Worm (Caenorhabditis elegans) whole organism, L1 larva: ENCODE measurements around the gene C06E2.1.
A peak's percentile ranks its signal among the peaks of the same experiment; 100 is the strongest.

Experiments
- C16A3.4 ChIP-seq: fragments of 150-350 bp; optimal IDR thresholded peaks from 2 replicates; lab custom pipeline; 2014; ENCODE audit warnings: missing biosample characterization, missing genetic modification characterization
- Y116A8C.19 ChIP-seq: sonication (generic microtip); optimal IDR thresholded peaks from 2 replicates; lab custom pipeline; 2016; ENCODE audit warnings: missing compliant biosample characterization, missing genetic modification characterization, borderline replicate concordance
- alr-1 ChIP-seq: fragments of 200-800 bp; sonication (Bioruptor generic); optimal IDR thresholded peaks from 2 replicates; lab custom pipeline; 2018; ENCODE audit warnings: borderline replicate concordance, mild to moderate bottlenecking, missing genetic modification characterization, missing compliant biosample characterization
- blmp-1 ChIP-seq: fragments of 150-350 bp; optimal IDR thresholded peaks from 2 replicates; lab custom pipeline; 2014; ENCODE audit warnings: missing biosample characterization, missing genetic modification characterization
- ceh-82 ChIP-seq, 3 experiments: fragments of 150-350 bp in 1 of 3; sonication (generic microtip) in 2 of 3; optimal IDR thresholded peaks; 2 replicates each; lab custom pipeline; 2014 to 2017; ENCODE audit warnings: missing biosample characterization in 3 of 3, missing genetic modification characterization in 3 of 3
- ceh-88 ChIP-seq: fragments of 200-800 bp; sonication (Bioruptor generic); IDR thresholded peaks from 2 replicates; pipeline ENCODE4 v1.3.6; 2022; ENCODE audit warnings: missing genetic modification characterization, missing compliant biosample characterization
- ces-1 ChIP-seq: fragments of 150-350 bp; optimal IDR thresholded peaks from 2 replicates; lab custom pipeline; 2014; ENCODE audit warnings: missing biosample characterization, missing genetic modification reagents, missing genetic modification characterization
- efl-1 ChIP-seq, 4 experiments: fragments of 150-350 bp; optimal IDR thresholded peaks in 3 of 4; peaks in 1 of 4; 1 replicate in 1 of 4; 2 replicates in 3 of 4; lab custom pipeline; 2014; ENCODE audit warnings: missing biosample characterization in 2 of 4, missing genetic modification characterization in 2 of 4, missing genetic modification reagents in 2 of 4
- efl-3 ChIP-seq: fragments of 200-800 bp; sonication (Bioruptor generic); optimal IDR thresholded peaks from 2 replicates; lab custom pipeline; 2018; ENCODE audit warnings: mild to moderate bottlenecking, missing genetic modification characterization, missing compliant biosample characterization
- ets-5 ChIP-seq: fragments of 200-800 bp; sonication (Bioruptor generic); IDR thresholded peaks from 2 replicates; pipeline ENCODE4 v1.3.6; 2022; ENCODE audit warnings: missing genetic modification characterization, missing compliant biosample characterization
- fkh-4 ChIP-seq: sonication (generic microtip); optimal IDR thresholded peaks from 2 replicates; lab custom pipeline; 2016; ENCODE audit warnings: missing compliant biosample characterization, missing genetic modification characterization, borderline replicate concordance
- grh-1 ChIP-seq: fragments of 200-800 bp; sonication (Bioruptor generic); IDR thresholded peaks from 2 replicates; pipeline ENCODE4 v1.3.6; 2022; ENCODE audit warnings: missing genetic modification reagents, missing genetic modification characterization, missing compliant biosample characterization
- hpl-2 ChIP-seq: fragments of 150-350 bp; optimal IDR thresholded peaks from 2 replicates; lab custom pipeline; 2014; ENCODE audit warnings: missing biosample characterization, missing genetic modification reagents, missing genetic modification characterization
- lin-13 ChIP-seq: fragments of 150-350 bp; optimal IDR thresholded peaks from 2 replicates; lab custom pipeline; 2014; ENCODE audit warnings: missing biosample characterization, missing genetic modification reagents, missing genetic modification characterization
- lin-14 ChIP-seq: fragments of 200-800 bp; sonication (Bioruptor generic); optimal IDR thresholded peaks from 2 replicates; lab custom pipeline; 2018; ENCODE audit warnings: mild to moderate bottlenecking, missing genetic modification characterization, moderate library complexity, missing compliant biosample characterization
- lin-35 ChIP-seq, 2 experiments: fragments of 150-350 bp; optimal IDR thresholded peaks; 2 replicates each; lab custom pipeline; 2014; ENCODE audit warnings: missing biosample characterization in 2 of 2, missing genetic modification characterization in 2 of 2, missing genetic modification reagents in 2 of 2
- lin-39 ChIP-seq: fragments of 150-350 bp; optimal IDR thresholded peaks from 2 replicates; lab custom pipeline; 2014; ENCODE audit warnings: missing biosample characterization, missing genetic modification reagents, missing genetic modification characterization
- lsy-2 ChIP-seq, 2 experiments: fragments of 150-350 bp; optimal IDR thresholded peaks; 2 replicates each; lab custom pipeline; 2014; ENCODE audit warnings: missing biosample characterization in 2 of 2, missing genetic modification characterization in 2 of 2
- mdl-1 ChIP-seq, 2 experiments: fragments of 150-350 bp; optimal IDR thresholded peaks; 2 replicates each; lab custom pipeline; 2014 to 2017; ENCODE audit warnings: missing biosample characterization in 2 of 2, missing genetic modification characterization in 2 of 2, inconsistent platforms in 1 of 2
- mef-2 ChIP-seq: fragments of 150-350 bp; optimal IDR thresholded peaks from 2 replicates; lab custom pipeline; 2014; ENCODE audit warnings: missing biosample characterization, missing genetic modification characterization
- mep-1 ChIP-seq: fragments of 150-350 bp; optimal IDR thresholded peaks from 2 replicates; lab custom pipeline; 2014; ENCODE audit warnings: missing biosample characterization, missing genetic modification characterization
- nhr-11 ChIP-seq: fragments of 150-350 bp; optimal IDR thresholded peaks from 2 replicates; lab custom pipeline; 2014; ENCODE audit warnings: missing biosample characterization, missing genetic modification characterization
- nhr-20 ChIP-seq: sonication (generic microtip); optimal IDR thresholded peaks from 2 replicates; lab custom pipeline; 2016; ENCODE audit warnings: mild to moderate bottlenecking, missing genetic modification characterization, missing compliant biosample characterization
- nhr-237 ChIP-seq: fragments of 150-350 bp; optimal IDR thresholded peaks from 2 replicates; lab custom pipeline; 2014; ENCODE audit warnings: missing biosample characterization, missing genetic modification characterization
- nhr-28 ChIP-seq: fragments of 150-350 bp; optimal IDR thresholded peaks from 2 replicates; lab custom pipeline; 2014; ENCODE audit warnings: missing biosample characterization, missing genetic modification characterization
- nhr-47 ChIP-seq: sonication (generic microtip); optimal IDR thresholded peaks from 2 replicates; lab custom pipeline; 2016; ENCODE audit warnings: mild to moderate bottlenecking, missing genetic modification characterization, moderate library complexity, missing compliant biosample characterization
- nhr-76 ChIP-seq: sonication (generic microtip); optimal IDR thresholded peaks from 2 replicates; lab custom pipeline; 2017; ENCODE audit warnings: missing biosample characterization, missing genetic modification characterization
- nhr-77 ChIP-seq: fragments of 150-350 bp; optimal IDR thresholded peaks from 2 replicates; lab custom pipeline; 2014; ENCODE audit warnings: missing biosample characterization, missing genetic modification characterization
- nhr-85 ChIP-seq: sonication (generic microtip); peaks from one replicate; lab custom pipeline; 2016; ENCODE audit warnings: missing genetic modification characterization, inconsistent platforms, missing compliant biosample characterization
- nhr-90 ChIP-seq: sonication (generic microtip); optimal IDR thresholded peaks from 2 replicates; lab custom pipeline; 2016; ENCODE audit warnings: mild to moderate bottlenecking, missing genetic modification characterization, missing compliant biosample characterization; ENCODE audit not compliant: poor library complexity
- skn-1 ChIP-seq: fragments of 150-350 bp; optimal IDR thresholded peaks from 2 replicates; lab custom pipeline; 2014; ENCODE audit warnings: missing biosample characterization, missing genetic modification characterization
- snu-23 ChIP-seq: sonication (generic microtip); optimal IDR thresholded peaks from 2 replicates; lab custom pipeline; 2016; ENCODE audit warnings: missing genetic modification characterization, missing compliant biosample characterization
- sox-4 ChIP-seq: sonication (generic microtip); optimal IDR thresholded peaks from 2 replicates; lab custom pipeline; 2016; ENCODE audit warnings: missing genetic modification characterization, missing compliant biosample characterization
- sptf-1 ChIP-seq: fragments of 150-350 bp; optimal IDR thresholded peaks from 2 replicates; lab custom pipeline; 2014; ENCODE audit warnings: missing biosample characterization, missing genetic modification characterization
- tbx-2 ChIP-seq: sonication (generic microtip); optimal IDR thresholded peaks from 2 replicates; lab custom pipeline; 2016; ENCODE audit warnings: missing genetic modification characterization, missing compliant biosample characterization
- unc-30 ChIP-seq: sonication (generic microtip); optimal IDR thresholded peaks from 2 replicates; lab custom pipeline; 2017; ENCODE audit warnings: missing biosample characterization, missing genetic modification characterization
- unc-62 ChIP-seq: fragments of 150-350 bp; optimal IDR thresholded peaks from 2 replicates; lab custom pipeline; 2014; ENCODE audit warnings: missing biosample characterization, missing genetic modification reagents, missing genetic modification characterization
- unc-86 ChIP-seq: sonication (generic microtip); optimal IDR thresholded peaks from 2 replicates; lab custom pipeline; 2016; ENCODE audit warnings: missing genetic modification characterization, missing compliant biosample characterization
- ztf-11 ChIP-seq, 2 experiments: sonication (generic microtip); optimal IDR thresholded peaks; 2 replicates each; lab custom pipeline; 2016 to 2017; ENCODE audit warnings: missing genetic modification characterization in 2 of 2, missing biosample characterization in 1 of 2, missing compliant biosample characterization in 1 of 2
- ztf-4 ChIP-seq: fragments of 150-350 bp; optimal IDR thresholded peaks from 2 replicates; lab custom pipeline; 2014; ENCODE audit warnings: missing biosample characterization, missing genetic modification characterization

Gene C06E2.1

ce11 chrX:8882162-8882561 is 7.5 kb upstream of the C06E2.1 start:
- TF ChIP-seq skn-1 (no peak), hpl-2 (GFP tag; lab: Kevin White, UChicago) (no peak), nhr-85 (tag; lab: Kevin White, UChicago) (peak; percentile 88), nhr-28 (no peak), nhr-237 (no peak), blmp-1 (tag; lab: Kevin White, UChicago) (peak; percentile 76), ceh-88 (GFP tag; lab: Robert Waterston, UW) (no peak), unc-86 (tag; lab: Kevin White, UChicago) (no peak), unc-30 (tag; lab: Kevin White, UChicago) (no peak), mep-1 (tag; lab: Kevin White, UChicago) (no peak), lin-14 (GFP tag; lab: Kevin White, UChicago) (peak; percentile 10)
- TF ChIP-seq, all 84 proteins: peak for 3

DNA sequence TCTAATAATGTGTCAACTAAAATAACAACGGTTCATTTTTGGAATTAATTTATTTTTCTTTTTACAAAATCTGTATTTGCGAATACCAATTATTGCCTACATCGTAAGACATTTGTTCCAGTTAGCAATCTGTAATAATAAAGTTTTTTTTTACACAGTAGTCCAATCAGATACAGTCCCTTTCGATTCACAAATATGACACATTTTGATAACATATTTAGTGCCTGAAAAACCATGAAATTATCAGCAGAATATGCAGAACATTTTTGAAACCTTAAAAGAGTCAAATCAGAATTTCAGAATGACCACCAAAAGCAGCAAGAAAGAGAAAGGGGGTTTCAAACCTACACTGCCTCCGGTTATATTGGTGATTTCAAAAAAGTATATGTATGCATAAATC is 4.7 kb upstream of the C06E2.1 start, which contains the start of gene C06E2.2:
Gene C06E2.2, plus strand, starts transcription at position 301 of the 400 bp plus-strand sequence.
- no peak for TF ChIP-seq lsy-2 (tag; optimal IDR thresholded peaks at IDR 0.05; lab: Kevin White, UChicago)
- no peak for TF ChIP-seq C16A3.4 (tag; lab: Kevin White, UChicago)
- TF ChIP-seq nhr-47, result no peak
- no peak for TF ChIP-seq sptf-1
- TF ChIP-seq ets-5 (GFP tag; lab: Robert Waterston, UW), result no peak
- no peak for TF ChIP-seq mdl-1 (tag; optimal IDR thresholded peaks at IDR 0.05; lab: Kevin White, UChicago)
- TF ChIP-seq Y116A8C.19 (tag; lab: Kevin White, UChicago), result no peak

DNA sequence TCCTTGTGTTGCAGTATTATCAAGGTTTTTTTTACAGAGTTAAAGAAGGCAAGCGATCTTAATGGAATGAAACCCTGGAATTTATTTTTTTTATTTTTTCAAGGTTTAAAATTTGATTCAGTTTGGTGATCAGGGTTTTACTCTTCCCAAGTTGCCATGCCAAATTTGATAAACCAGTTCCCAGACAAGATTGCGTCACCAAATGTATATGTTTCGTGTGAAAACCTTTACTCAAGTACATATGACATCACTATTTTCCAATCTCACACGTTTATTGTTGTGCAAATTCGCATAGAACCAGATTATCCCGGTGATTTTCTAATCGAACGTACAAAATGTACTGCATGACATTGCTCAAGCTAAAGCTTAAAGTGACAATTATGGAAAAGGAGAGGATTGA is 4.1 kb upstream of the C06E2.1 start:
- TF ChIP-seq nhr-85 (tag; lab: Kevin White, UChicago), result peak; percentile 72
- TF ChIP-seq lsy-2 (tag; optimal IDR thresholded peaks at IDR 0.05; lab: Kevin White, UChicago), result no peak
- TF ChIP-seq skn-1, result no peak

ce11 chrX:8877162-8877561 is 2.5 kb upstream of the C06E2.1 start:
- TF ChIP-seq nhr-20 (tag; lab: Kevin White, UChicago) (peak; percentile 26), blmp-1 (tag; lab: Kevin White, UChicago) (no peak), snu-23 (GFP tag; lab: Kevin White, UChicago) (peak; percentile 23), unc-62 (no peak), efl-1 (optimal IDR thresholded peaks at IDR 0.05; lab: Kevin White, UChicago) (no peak), efl-1 (GFP tag; optimal IDR thresholded peaks at IDR 0.05 in 1 of 2; lab: Kevin White, UChicago) (peak in 1 of 2 experiments; percentile 86), lin-35 (GFP tag; optimal IDR thresholded peaks at IDR 0.05; lab: Kevin White, UChicago) (peak in 1 of 2 experiments; percentile 17)

- TF ChIP-seq mef-2 (tag; lab: Kevin White, UChicago), result no peak
- no peak for TF ChIP-seq sox-4 (tag; lab: Kevin White, UChicago)
- no peak for TF ChIP-seq ztf-4 (tag; lab: Kevin White, UChicago)
- no peak for TF ChIP-seq ztf-11 (tag; optimal IDR thresholded peaks at IDR 0.05; lab: Kevin White, UChicago)
- TF ChIP-seq nhr-76, result no peak
- TF ChIP-seq ces-1, result no peak
- TF ChIP-seq ceh-88 (GFP tag; lab: Robert Waterston, UW), result no peak
- no peak for TF ChIP-seq nhr-90 (tag; lab: Kevin White, UChicago)
- TF ChIP-seq nhr-11 (tag; lab: Kevin White, UChicago), result no peak
- TF ChIP-seq grh-1 (GFP tag; lab: Robert Waterston, UW), result 0 out of 2 replicates have a peak, but pooled peaks have one; percentile 17
- peak; percentile 53 for TF ChIP-seq blmp-1 (tag; lab: Kevin White, UChicago)
- no peak for TF ChIP-seq efl-3
- peak; percentile 28 for TF ChIP-seq nhr-85 (tag; lab: Kevin White, UChicago)
- TF ChIP-seq alr-1 (tag; lab: Kevin White, UChicago), result no peak
- no peak for TF ChIP-seq ets-5 (GFP tag; lab: Robert Waterston, UW)
- no peak for TF ChIP-seq nhr-77
- TF ChIP-seq fkh-4 (tag; lab: Kevin White, UChicago), result no peak
- TF ChIP-seq lin-39 (tag; lab: Kevin White, UChicago), result no peak
- peak; percentile 48 for TF ChIP-seq lin-14 (GFP tag; lab: Kevin White, UChicago)
- no peak for TF ChIP-seq ceh-82 (tag; optimal IDR thresholded peaks at IDR 0.05; lab: Kevin White, UChicago)
- peak; percentile 27 for TF ChIP-seq mep-1 (tag; lab: Kevin White, UChicago)
- no peak for TF ChIP-seq lin-13 (GFP tag; lab: Kevin White, UChicago)
- no peak for TF ChIP-seq tbx-2 (tag; lab: Kevin White, UChicago)
These were observed 1.2 kb upstream of the C06E2.1 start for ce11 chrX:8875867-8876266.
